Fruit fly (Drosophila melanogaster) whole organism, pupa: ENCODE results near the gene Eip78C.
A peak's percentile ranks its signal among the peaks of the same experiment; 100 is the strongest.

Experiments
- CG10348 ChIP-seq: fragments of 200-800 bp; sonication (Bioruptor generic); IDR thresholded peaks from 2 replicates; pipeline ENCODE4 v1.3.6; 2022; ENCODE audit warnings: missing biosample characterization, missing genetic modification characterization
- CG12605 ChIP-seq: fragments of 200-800 bp; sonication (Bioruptor generic); IDR thresholded peaks from 2 replicates; pipeline ENCODE4 v1.3.6; 2022; ENCODE audit warnings: missing biosample characterization, missing genetic modification characterization
- CG13204 ChIP-seq: fragments of 200-800 bp; sonication (Bioruptor generic); optimal IDR thresholded peaks from 2 replicates; lab custom pipeline; 2018; ENCODE audit warnings: missing biosample characterization, mild to moderate bottlenecking, missing genetic modification characterization, moderate library complexity
- CG14655 ChIP-seq: fragments of 200-800 bp; sonication (Bioruptor generic); optimal IDR thresholded peaks from 3 replicates; lab custom pipeline; 2017; ENCODE audit warnings: mild to moderate bottlenecking, missing biosample characterization, missing genetic modification reagents, missing genetic modification characterization
- CG15710 ChIP-seq: fragments of 200-800 bp; sonication (Bioruptor generic); optimal IDR thresholded peaks from 2 replicates; lab custom pipeline; 2018; ENCODE audit warnings: missing biosample characterization, mild to moderate bottlenecking, missing genetic modification characterization, moderate library complexity
- CG17806 ChIP-seq: fragments of 200-800 bp; sonication (Bioruptor generic); optimal IDR thresholded peaks from 2 replicates; lab custom pipeline; 2018; ENCODE audit warnings: missing biosample characterization, mild to moderate bottlenecking, missing genetic modification characterization, moderate library complexity
- CG32121 ChIP-seq: fragments of 200-800 bp; sonication (Bioruptor generic); IDR thresholded peaks from 2 replicates; pipeline ENCODE4 v1.3.6; 2022; ENCODE audit warnings: missing biosample characterization, missing genetic modification characterization
- CG34367 ChIP-seq: fragments of 200-800 bp; sonication (Bioruptor generic); optimal IDR thresholded peaks from 2 replicates; lab custom pipeline; 2018; ENCODE audit warnings: missing biosample characterization, mild to moderate bottlenecking, missing genetic modification characterization
- CG4496 ChIP-seq: fragments of 200-800 bp; sonication (Bioruptor generic); IDR thresholded peaks from 3 replicates; pipeline ENCODE4 v1.3.6; 2022; ENCODE audit warnings: missing biosample characterization, missing genetic modification characterization
- CG8159 ChIP-seq: fragments of 200-800 bp; sonication (Bioruptor generic); optimal IDR thresholded peaks from 3 replicates; lab custom pipeline; 2018; ENCODE audit warnings: missing biosample characterization, mild to moderate bottlenecking, missing genetic modification characterization, moderate library complexity
- CG8301 ChIP-seq: fragments of 200-800 bp; sonication (Bioruptor generic); optimal IDR thresholded peaks from 2 replicates; lab custom pipeline; 2018; ENCODE audit warnings: missing biosample characterization, mild to moderate bottlenecking, missing genetic modification characterization
- CG9948 ChIP-seq: fragments of 200-800 bp; sonication (Bioruptor generic); optimal IDR thresholded peaks from 2 replicates; lab custom pipeline; 2018; ENCODE audit warnings: missing biosample characterization, mild to moderate bottlenecking, missing genetic modification characterization, moderate library complexity
- D1 ChIP-seq: fragments of 200-800 bp; sonication (Bioruptor generic); optimal IDR thresholded peaks from 2 replicates; lab custom pipeline; 2018; ENCODE audit warnings: missing biosample characterization, mild to moderate bottlenecking, missing genetic modification characterization, moderate library complexity
- EcR ChIP-seq: fragments of 200-800 bp; sonication (Bioruptor generic); optimal IDR thresholded peaks from 3 replicates; lab custom pipeline; 2019; ENCODE audit warnings: missing biosample characterization, missing genetic modification characterization, mild to moderate bottlenecking, moderate library complexity, missing genetic modification reagents
- Ets98B ChIP-seq: fragments of 200-800 bp; sonication (Bioruptor generic); IDR thresholded peaks from 2 replicates; pipeline ENCODE4 v1.3.6; 2022; ENCODE audit warnings: missing biosample characterization, missing genetic modification characterization
- Pif1A ChIP-seq: fragments of 200-800 bp; sonication (Bioruptor generic); optimal IDR thresholded peaks from 3 replicates; lab custom pipeline; 2016; ENCODE audit warnings: missing biosample characterization, missing genetic modification characterization
- Pif1B ChIP-seq: fragments of 200-800 bp; sonication (Bioruptor generic); optimal IDR thresholded peaks from 3 replicates; lab custom pipeline; 2016; ENCODE audit warnings: missing biosample characterization, missing genetic modification characterization
- Snoo ChIP-seq: fragments of 200-800 bp; sonication (Bioruptor generic); optimal IDR thresholded peaks from 3 replicates; lab custom pipeline; 2017; ENCODE audit warnings: missing biosample characterization, mild to moderate bottlenecking, missing genetic modification characterization, inconsistent platforms
- fd96Ca ChIP-seq: fragments of 200-800 bp; sonication (Bioruptor generic); IDR thresholded peaks from 3 replicates; pipeline ENCODE4 v1.3.6; 2022; ENCODE audit warnings: missing biosample characterization, missing genetic modification characterization
- gl ChIP-seq: fragments of 200-800 bp; sonication (Bioruptor generic); optimal IDR thresholded peaks from 2 replicates; lab custom pipeline; 2018; ENCODE audit warnings: missing biosample characterization, mild to moderate bottlenecking, missing genetic modification characterization
- rn ChIP-seq: fragments of 200-800 bp; sonication (Bioruptor generic); IDR thresholded peaks from 2 replicates; pipeline ENCODE4 v1.3.6; 2022; ENCODE audit warnings: missing biosample characterization, missing genetic modification characterization

Gene Eip78C

dm6 chr3L:21304400-21304799 lies 78.0 kb downstream of the Eip78C start, which contains the start of the genes CG11309 and CG7632:
Gene CG11309, minus strand, starts transcription at chr3L:21304658.
Gene CG7632, plus strand, starts transcription at chr3L:21304697.
- TF ChIP-seq Snoo (tag; lab: Kevin White, UChicago) (peak; percentile 99), rn (GFP tag; lab: Robert Waterston, UW) (peak; percentile 96), CG13204 (GFP tag; lab: Kevin White, UChicago) (peak; percentile 99), CG15710 (peak; percentile 100), Pif1A (GFP tag; lab: Kevin White, UChicago) (peak; percentile 100), D1 (tag; lab: Kevin White, UChicago) (peak; percentile 99), CG9948 (tag; lab: Kevin White, UChicago) (peak; percentile 99), Ets98B (GFP tag; lab: Robert Waterston, UW) (peak; percentile 99), CG17806 (tag; lab: Kevin White, UChicago) (peak; percentile 100), CG10348 (peak; percentile 71; the same call in 1 of the 2 replicates), fd96Ca (GFP tag; lab: Robert Waterston, UW) (peak; percentile 97), CG32121 (GFP tag; lab: Robert Waterston, UW) (peak; percentile 99), Pif1B (GFP tag; lab: Kevin White, UChicago) (peak; percentile 99), CG34367 (peak; percentile 100), CG8159 (tag; lab: Kevin White, UChicago) (peak; percentile 100), EcR (peak; percentile 87), CG4496 (peak; percentile 99), CG8301 (peak; percentile 99), gl (tag; lab: Kevin White, UChicago) (peak; percentile 99), CG12605 (GFP tag; lab: Robert Waterston, UW) (peak; percentile 100), CG14655 (peak; percentile 99)
